Fruit fly (Drosophila melanogaster) S2 (cell line): ENCODE measurements around the gene RpS8.

ENCODE experiments used
- CG8478 ChIP-seq: fragments of >200 bp; optimal IDR thresholded peaks from 2 replicates; lab custom pipeline; 2018
- CTCF ChIP-seq, 2 experiments: fragments of >200 bp; optimal IDR thresholded peaks; 2 replicates each; lab custom pipeline; 2018

Gene RpS8

DNA sequence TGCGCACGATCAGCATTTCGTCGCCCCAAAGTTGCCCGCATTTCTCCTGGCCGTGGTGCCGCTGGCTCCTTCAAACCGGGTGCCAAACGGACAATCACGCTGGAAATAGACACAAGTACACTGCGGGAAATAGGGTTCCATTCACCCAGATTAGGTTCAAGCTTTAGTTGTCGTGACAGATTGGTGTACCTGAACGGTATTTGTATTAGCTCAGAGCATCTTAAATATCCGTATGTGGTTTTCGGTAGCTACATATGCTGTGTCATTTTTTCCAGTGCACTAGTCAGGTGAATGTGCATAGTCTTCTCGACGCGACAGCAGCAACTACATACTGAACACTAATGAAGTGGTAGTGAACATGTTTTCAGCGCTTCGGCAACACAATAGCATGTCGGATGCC is 14.3 kb upstream of the RpS8 start:
- TF ChIP-seq CTCF (optimal IDR thresholded peaks at IDR 0.05; lab: Kevin White, UChicago) (no peak), CG8478 (lab: Kevin White, UChicago) (no peak)

DNA sequence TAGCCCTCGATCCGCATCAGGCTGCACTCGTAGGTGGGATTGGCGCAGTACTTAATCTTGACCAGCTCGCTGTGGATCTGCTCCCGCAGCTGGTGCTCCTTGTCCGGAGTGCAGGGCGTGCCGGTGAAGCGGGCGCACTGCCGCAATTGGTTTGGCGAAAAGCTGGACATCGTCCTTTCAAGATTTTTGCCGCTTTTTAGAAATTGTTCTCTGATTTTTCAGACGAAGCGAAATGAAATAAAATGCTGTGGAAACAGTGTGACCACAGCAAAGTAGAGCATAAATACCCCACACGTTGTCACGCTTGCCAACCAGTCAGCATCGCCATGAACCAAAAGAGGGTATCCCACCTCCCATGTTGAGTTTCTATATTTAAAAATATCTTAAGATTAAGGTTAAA is 4.2 kb upstream of the RpS8 start, which contains the start of gene dgt1:
TSS of gene dgt1 (minus strand) at position 264 of the 400 bp plus-strand sequence.
- no peak for TF ChIP-seq CG8478 (lab: Kevin White, UChicago)
- TF ChIP-seq CTCF (optimal IDR thresholded peaks at IDR 0.05; lab: Kevin White, UChicago) = peak in 1 of 2 experiments; percentile 49

DNA sequence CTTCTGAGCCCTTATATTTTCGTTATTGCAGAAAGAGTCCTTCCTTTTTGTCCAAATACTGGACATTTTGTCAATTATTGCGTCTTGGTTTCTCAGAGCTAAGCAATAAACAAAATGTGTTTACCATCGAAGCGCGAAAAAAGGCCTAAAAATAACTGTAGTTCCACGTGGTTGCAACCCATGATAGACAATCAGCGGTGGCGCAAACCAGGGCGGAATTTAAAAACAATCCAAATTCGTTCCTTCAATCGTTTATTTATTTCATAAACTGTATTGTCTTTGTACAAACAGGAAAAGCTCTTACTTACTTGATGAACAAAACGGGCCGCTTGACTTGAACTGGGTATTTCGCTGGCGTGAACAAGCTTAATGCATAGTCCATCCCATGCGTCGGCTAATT is 2.6 kb upstream of the RpS8 start, which contains the start of gene CG7824:
TSS of gene CG7824 (minus strand) at position 131 of the 400 bp plus-strand sequence.
- TF ChIP-seq CG8478 (lab: Kevin White, UChicago) = no peak
- TF ChIP-seq CTCF (optimal IDR thresholded peaks at IDR 0.05; lab: Kevin White, UChicago) = peak; percentile 27 to 43

DNA sequence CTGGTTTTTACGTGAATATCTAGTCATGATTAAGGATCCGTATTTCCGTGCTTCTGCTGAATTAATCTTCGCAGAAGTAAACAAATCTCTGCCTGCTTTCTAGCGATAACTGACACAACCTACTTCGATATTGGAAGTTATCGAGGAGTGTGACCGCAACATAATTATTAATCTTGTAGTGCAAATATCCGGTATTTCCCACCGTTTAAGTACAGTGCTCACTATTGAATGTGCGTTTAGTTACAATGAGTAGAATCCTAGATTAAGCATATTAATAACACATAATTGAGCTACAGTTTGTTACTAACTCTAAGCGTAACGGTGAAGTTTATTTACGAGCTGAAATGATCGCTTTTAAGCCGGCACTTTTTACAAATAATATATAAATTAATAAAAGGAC is 1.6 kb upstream of the RpS8 start:
- TF ChIP-seq CG8478 (lab: Kevin White, UChicago) = no peak
- no peak for TF ChIP-seq CTCF (optimal IDR thresholded peaks at IDR 0.05; lab: Kevin White, UChicago)

DNA sequence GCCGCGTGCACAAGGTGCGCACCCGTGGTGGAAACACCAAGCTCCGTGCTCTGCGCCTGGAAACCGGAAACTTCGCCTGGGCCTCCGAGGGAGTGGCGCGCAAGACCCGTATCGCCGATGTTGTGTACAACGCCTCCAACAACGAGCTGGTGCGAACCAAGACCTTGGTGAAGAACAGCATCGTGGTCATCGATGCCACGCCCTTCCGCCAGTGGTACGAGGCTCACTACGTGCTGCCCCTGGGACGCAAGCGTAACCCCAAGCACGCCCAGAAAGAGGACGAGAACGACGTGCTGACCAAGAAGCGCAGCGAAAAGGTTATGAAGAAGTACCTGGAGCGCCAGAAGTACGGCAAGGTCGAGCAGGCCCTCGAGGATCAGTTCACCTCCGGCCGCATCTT is 1.4 kb downstream of the RpS8 start:
- TF ChIP-seq CG8478 (lab: Kevin White, UChicago) (no peak), CTCF (optimal IDR thresholded peaks at IDR 0.05; lab: Kevin White, UChicago) (no peak)

DNA sequence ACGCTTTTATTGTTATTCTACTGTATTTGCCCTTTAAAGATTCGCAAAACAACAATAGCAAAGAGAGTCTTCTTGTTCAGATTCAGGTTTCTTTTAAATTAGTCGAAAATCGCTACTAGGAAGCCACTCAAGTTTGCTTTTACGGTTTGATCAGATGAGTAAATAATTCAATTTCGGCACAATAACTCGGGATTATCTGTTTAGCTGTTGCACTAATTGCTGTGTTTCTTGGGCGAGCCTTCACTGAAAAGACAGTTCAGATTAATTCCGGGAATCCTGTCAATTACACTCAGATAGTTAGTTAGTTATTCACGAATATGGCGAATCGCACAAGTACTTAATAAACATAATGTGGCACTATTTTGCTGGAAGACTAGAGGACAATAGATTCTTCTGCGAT is 5.3 kb downstream of the RpS8 start:
- TF ChIP-seq CTCF (optimal IDR thresholded peaks at IDR 0.05; lab: Kevin White, UChicago) (no peak), CG8478 (lab: Kevin White, UChicago) (no peak)

DNA sequence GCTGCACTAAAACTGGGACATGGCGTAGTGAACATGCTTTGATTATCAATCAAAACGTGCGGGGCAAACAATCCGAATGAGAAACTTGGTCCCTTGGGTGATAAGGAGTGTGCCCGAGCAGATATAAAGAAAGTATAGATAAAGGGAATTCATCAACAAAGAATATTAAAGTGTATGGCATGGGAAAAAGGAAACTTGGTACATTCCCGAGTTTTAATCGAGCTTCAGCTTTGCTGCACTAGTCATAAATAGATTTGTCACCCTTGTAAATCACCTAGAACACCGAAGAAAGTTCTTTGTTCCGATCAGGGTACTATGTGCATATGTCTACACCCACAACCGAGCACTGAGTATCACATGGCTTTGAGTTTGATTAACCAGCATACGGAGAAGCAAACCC is 6.1 kb downstream of the RpS8 start:
- TF ChIP-seq CG8478 (lab: Kevin White, UChicago) (no peak), CTCF (optimal IDR thresholded peaks at IDR 0.05; lab: Kevin White, UChicago) (no peak)

DNA sequence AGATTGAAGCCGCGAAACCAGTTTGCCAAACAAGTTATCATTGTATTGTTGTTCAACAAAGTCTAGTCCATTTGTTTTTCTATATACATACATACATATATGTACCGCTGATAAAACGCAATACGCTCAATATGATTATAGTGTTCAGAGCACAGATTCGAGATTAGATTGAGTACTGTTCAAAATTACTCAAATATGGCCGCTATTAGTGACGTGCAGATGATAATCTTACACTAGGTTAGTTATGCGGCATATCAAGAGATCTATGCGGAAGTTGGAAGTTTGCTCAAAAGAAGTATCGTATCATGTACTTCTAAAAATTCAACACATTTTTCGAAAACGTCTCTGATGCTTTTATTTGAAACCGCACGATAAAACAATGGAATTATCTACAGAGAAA is 6.5 kb downstream of the RpS8 start:
- TF ChIP-seq CG8478 (lab: Kevin White, UChicago) (no peak), CTCF (optimal IDR thresholded peaks at IDR 0.05; lab: Kevin White, UChicago) (no peak)

DNA sequence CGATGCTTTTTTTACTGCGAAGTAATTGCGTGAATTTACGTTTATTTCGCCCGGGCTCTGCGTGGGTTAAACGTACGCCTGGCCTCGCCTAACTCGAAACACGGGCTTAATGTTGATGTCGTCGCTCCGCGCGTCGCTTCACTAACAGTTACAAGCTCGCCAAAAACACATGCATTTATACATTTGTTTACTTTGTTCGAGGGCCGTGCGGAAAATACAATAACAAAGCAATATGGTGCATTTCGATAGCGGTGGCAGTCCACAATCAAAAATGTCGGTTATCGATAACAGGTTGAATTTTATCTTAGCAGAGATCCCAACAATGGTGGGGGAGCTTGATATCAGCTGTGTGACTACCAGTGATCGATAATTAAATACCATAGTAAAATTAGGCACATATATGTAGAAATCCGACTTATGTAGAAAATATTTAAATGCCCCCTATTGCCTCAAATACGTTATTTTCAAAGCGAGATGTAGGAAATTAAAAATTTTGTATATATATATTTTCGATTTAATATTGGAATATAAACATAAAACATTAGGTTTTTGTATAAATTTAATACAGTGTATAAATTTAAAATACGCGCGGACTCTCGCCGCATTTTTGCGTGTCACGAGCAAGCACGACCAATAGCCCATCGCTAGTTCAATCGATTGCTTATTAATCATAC is 7.4 kb downstream of the RpS8 start, which contains the start of gene Zip99C:
TSS of gene Zip99C (minus strand) at position 220 of the 674 bp plus-strand sequence.
- TF ChIP-seq CTCF (optimal IDR thresholded peaks at IDR 0.05; lab: Kevin White, UChicago) = peak; percentile 22 to 47
- TF ChIP-seq CG8478 (lab: Kevin White, UChicago) = no peak

DNA sequence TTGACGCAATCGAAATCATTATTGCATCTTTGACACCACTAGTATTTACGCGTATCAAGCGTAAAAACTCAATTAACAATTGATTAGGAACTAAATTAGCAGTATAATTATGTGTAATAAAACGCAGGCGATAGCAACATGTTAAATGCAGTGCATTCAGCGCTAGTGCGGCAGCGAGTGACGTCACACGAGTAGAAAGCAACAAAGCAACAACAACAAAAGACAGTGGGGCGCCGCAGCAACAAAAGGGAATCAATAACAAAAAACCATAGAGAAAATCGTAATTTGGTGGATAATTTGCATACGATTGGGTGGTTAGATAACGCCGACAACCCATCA is 7.9 kb downstream of the RpS8 start, which contains the start of gene CG34133:
TSS of gene CG34133 (plus strand) at position 16 of the 339 bp plus-strand sequence.
- TF ChIP-seq CG8478 (lab: Kevin White, UChicago) (no peak), CTCF (optimal IDR thresholded peaks at IDR 0.05; lab: Kevin White, UChicago) (no peak)

DNA sequence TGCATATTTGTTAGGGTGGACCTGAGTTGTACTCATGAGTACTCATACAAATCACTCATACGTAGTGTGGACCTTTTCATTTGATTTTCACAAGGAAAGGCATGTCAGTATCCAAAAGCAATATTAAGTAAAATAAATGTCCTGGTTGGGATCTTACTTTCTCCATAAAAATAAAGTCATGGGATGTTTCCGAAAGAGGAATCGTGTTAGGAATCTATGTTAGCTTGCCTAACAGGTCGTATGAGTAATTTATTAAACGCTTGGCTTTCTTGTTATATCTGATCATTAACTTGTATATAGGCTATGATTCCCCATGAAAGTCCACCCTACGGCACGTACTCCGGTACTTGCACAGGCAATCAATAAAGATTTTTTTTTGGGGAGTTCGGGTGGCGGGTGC is 14.4 kb downstream of the RpS8 start:
- no peak for TF ChIP-seq CTCF (optimal IDR thresholded peaks at IDR 0.05; lab: Kevin White, UChicago)
- TF ChIP-seq CG8478 (lab: Kevin White, UChicago) = no peak

DNA sequence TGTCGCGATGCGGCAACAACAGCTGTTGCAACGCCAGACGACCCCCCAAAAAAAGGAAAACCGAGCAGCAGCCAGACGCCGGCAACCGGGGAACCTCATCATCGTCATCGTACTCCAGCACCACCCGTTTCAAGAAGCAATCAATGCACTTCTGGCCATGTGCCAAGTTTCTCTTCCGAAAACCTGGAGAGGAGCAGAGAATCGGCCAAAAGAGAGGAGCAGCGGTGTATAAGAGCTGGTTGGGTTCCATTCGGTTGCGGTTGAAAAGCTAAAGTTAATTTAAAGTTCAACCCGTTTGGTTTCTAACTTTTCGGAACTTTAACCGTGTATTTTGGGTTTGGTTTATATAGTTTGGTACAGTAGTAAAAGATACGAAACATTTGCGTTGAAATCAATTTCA is 14.8 kb downstream of the RpS8 start:
- TF ChIP-seq CG8478 (lab: Kevin White, UChicago) = no peak
- TF ChIP-seq CTCF (optimal IDR thresholded peaks at IDR 0.05; lab: Kevin White, UChicago) = no peak

DNA sequence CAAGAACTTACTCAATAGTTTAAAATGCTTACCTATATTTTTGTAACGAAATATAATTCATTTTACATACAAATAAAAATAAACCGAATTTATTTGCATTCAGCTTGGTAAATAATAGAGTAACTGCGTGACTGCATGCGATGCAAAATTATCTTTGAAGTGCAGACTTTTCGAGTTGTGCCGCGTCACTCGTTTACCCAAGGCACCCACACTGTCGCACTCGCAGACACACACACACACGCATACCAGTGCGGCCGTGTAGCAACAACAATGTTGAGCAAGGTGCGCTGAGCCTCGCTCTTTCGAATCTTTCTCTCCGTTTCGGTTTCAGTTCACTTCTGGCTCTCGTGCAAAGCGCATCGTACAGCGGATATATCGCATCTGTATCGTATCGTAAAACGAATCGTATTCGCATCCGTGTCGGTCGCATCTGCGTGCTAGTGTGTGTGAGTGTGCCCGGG is 15.4 kb downstream of the RpS8 start, which contains the start of gene CG31038:
TSS of gene CG31038 (plus strand) at position 327 of the 461 bp plus-strand sequence.
- TF ChIP-seq CG8478 (lab: Kevin White, UChicago) (no peak), CTCF (optimal IDR thresholded peaks at IDR 0.05; lab: Kevin White, UChicago) (peak in 1 of 2 experiments; percentile 16)

DNA sequence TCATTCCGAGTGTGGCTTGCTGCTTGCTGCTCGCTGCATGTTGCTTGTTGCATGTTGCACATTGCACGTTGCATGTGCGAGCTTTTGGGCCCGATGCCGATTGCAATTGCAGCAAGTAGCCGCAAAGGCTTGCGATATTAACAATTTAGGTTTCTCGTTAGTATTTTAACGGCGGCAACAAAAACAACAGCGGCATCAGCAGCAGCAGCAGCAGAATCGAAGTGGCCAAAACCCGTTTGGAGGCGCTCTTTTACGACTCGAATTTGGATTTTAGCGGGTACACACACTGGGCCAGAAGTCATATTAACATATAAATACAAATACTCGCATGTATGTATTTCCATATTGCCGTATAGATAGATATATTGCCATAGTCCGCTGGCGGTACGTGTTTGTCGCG is 18.9 kb downstream of the RpS8 start:
- TF ChIP-seq CTCF (optimal IDR thresholded peaks at IDR 0.05; lab: Kevin White, UChicago) = no peak
- TF ChIP-seq CG8478 (lab: Kevin White, UChicago) = no peak

DNA sequence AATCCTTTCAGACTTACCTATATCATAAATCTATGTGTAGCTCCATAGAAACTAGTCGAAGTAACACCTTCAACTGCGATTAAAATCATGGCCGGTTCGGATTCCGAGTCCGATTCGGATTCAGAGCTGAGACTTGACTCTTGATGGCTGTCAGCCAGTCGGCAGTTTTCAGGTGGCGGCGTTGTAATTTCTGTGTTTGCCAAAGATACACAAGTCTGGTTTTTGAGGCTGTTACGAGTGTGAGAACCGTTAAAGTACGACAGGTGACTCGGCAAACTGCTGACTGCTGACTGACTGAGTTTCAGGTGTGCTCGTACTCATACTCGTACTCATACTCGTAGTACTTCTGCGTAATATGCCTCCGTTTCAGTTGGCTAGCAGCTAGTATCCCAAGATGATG is 29.8 kb downstream of the RpS8 start:
- TF ChIP-seq CTCF (optimal IDR thresholded peaks at IDR 0.05; lab: Kevin White, UChicago) (no peak), CG8478 (lab: Kevin White, UChicago) (no peak)

DNA sequence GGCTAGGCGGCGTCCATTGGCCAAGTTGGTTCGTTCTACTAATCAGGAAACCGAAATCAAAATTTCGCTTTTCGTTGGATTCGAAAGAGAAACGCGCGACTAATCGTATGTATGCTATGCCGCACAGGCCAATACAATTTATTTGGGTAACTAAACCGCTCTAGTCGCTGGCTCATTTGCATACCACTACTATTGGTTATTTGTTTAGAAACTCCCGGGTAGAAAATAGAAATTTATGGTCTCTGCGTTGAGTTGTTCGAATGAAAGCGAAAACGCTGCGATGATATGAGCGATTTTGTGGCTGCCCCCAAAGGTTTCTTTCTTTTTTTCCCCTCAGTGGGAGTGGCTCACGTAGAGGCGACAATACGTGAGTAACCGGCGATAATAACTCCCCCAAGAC is 31.6 kb downstream of the RpS8 start:
- no peak for TF ChIP-seq CTCF (optimal IDR thresholded peaks at IDR 0.05; lab: Kevin White, UChicago)
- no peak for TF ChIP-seq CG8478 (lab: Kevin White, UChicago)
